Worm (Caenorhabditis elegans): ENCODE results near the gene amt-1.

DNA sequence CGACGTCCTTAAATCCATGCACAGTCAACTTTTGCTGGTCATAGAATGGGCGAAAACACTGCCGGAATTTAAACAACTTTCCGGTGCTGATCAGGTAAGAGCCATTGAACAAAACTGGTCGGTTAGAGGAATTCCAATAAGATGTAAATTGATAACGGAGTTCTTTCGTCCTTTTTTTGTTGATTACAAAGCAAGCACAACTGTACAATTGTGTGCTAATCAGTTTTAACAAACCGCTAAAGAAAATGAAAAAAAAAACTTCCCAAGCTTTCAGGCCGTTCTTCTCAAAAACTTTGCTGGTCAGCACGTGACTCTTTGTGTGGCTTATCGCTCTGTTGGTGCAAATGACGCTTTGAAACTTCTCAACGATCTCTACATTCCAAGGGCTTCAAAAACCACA lies 37.1 kb upstream of the amt-1 start:
- TF ChIP-seq zip-4 (GFP tag; optimal IDR thresholded peaks at IDR 0.05), result no peak
- TF ChIP-seq ceh-82 (tag; optimal IDR thresholded peaks at IDR 0.05), result no peak
- TF ChIP-seq ztf-11 (tag; optimal IDR thresholded peaks at IDR 0.05), result no peak
- no peak for TF ChIP-seq F16B12.6 (tag; optimal IDR thresholded peaks at IDR 0.05)
- TF ChIP-seq nhr-85 (tag), result no peak
- no peak for TF ChIP-seq blmp-1 (tag; optimal IDR thresholded peaks at IDR 0.05)
- no peak for TF ChIP-seq aly-2 (tag; optimal IDR thresholded peaks at IDR 0.05)

Data from whole organism, L1 larva.